Worm (Caenorhabditis elegans) whole organism, dauer: ENCODE data around the gene cal-2.

Source experiments
- unc-62 ChIP-seq: sonication (generic microtip); optimal IDR thresholded peaks from 2 replicates; lab custom pipeline; 2017; ENCODE audit warnings: missing biosample characterization, missing genetic modification reagents, missing genetic modification characterization

Gene cal-2

DNA sequence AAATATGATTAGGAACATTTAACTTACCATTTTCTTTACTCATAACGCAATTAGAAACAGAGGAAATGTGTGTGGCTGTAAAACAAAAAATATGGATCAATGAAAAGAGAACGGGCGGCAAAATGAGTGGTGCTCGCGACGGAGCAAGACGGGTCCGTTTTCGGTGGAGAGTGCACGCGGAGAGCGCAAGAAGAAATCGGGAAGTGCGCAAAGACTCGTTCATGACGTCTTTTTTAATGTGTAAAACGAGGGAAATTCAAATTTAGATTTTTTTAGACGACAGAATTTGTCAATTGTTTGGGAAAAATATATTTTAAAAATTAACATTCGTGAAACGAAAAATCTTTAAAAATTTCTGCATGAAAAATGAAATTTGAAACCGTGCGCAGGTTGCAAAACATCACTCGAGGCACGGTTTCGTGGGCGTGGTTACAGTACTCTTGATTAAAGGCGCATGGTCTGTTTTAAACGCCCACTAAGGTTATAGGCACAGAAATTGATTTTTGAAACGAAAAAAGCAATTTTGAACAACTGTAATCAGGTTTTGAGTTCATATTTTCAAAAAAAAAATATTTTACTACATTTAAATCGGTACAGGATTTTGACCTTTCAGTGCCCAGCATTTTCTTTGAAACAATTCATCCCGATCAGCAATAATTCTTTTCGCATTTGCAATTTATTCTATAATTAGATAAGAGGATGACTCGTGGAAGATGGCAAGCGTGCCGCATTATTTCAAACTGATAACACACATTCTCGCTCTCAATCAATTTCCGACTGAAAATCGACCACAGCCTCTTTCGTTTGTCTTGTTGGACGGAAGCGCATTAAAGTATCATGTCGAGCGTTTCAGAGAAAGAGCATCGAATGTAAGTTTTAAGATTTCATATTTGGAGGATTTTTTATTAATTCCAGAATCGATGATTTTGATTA lies 9.0 kb downstream of the cal-2 start, which contains the start of the genes szy-20 and C18E9.5:
szy-20 (minus strand) TSS at position 83 of the 933 bp plus-strand sequence.
C18E9.5 (plus strand) TSS at position 730 of the 933 bp plus-strand sequence.
- no peak for TF ChIP-seq unc-62

DNA sequence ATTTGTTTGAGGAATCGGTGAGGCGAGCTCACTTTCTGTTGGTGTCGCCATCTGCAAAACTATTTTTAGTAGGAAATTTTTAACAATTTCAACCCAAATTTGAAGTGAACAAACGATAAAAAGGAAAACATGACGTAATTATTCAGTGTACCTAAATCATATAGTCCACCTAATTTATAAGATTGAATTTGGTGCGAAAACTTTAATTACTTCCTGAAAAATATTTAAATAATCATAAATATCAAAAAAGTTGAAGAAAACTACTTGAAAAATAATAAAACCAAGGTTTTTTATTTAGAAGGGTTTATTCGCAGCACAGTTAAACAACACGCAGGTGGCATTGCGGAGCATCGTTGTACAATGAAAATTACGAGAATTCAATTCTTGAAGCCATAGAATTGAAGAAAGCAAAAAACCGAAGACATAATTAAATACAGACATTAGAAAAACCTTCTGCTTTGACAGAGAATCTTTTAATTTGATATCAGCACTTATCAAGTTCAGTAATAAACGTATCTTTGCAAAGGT lies 13.1 kb downstream of the cal-2 start, which contains the start of gene tomm-40:
tomm-40 (minus strand) TSS at position 51 of the 528 bp plus-strand sequence.
- TF ChIP-seq unc-62, result no peak

DNA sequence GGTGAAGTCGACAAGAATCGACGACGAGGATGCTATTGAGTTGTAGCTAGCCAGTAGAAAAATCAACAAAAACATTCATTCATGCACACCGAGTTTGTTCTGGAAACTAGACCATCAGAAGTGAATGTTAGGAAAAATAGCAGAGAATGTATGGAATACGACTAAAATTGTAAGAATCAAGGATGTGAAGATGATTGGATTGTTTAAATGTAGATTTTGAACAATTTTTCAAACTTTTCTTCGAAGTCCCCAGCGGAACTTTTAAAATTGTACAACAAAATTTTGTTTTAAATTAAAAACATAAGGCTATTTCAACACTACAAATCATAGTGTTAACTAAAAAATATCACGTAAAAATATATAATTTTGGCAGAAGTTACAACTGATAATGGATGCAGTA lies 22.2 kb downstream of the cal-2 start, which contains the start of gene C18E9.7:
C18E9.7 (minus strand) TSS at position 101 of the 400 bp plus-strand sequence.
- TF ChIP-seq unc-62, result no peak

DNA sequence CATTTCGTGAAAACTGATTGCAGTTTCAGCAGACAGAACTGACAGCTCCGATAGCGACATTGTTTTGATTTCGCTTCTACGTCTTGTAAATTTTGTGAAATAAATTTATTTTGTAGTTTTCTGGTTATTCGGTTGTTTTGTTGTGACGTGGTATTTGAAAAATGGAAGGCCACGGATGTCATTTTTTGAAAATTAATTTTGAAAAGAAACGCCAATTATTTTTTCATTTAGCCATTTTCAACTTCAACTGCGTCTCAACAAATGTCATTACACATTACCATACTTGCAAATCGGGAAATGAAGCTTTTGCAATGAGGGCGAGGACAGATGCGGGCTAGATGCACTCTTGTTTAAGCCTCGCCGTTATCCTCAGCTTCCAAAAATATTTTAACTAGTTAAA lies 27.4 kb downstream of the cal-2 start, which contains the start of gene C18E9.8:
C18E9.8 (minus strand) TSS at position 101 of the 400 bp plus-strand sequence.
- no peak for TF ChIP-seq unc-62

DNA sequence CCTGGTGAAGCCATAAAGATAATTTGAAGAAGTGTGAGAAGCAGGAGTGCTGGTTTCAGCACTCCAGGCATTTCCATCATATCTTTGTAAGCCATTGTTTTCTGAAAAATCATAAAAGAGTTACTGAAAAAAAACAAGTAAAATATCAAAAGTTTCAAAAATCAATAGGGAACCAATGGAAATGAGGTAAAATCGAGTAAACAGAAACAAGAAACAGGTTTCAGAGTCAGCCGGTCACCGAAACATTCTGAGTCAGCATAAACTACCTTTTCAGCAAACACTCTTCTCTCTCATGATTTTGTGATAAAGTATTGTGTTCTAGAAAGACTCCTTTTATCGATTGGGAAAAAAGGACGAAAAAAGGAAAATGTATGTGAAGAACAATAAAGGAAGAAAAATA lies 28.9 kb downstream of the cal-2 start, which contains the start of gene C18E9.9:
C18E9.9 (minus strand) TSS at position 101 of the 400 bp plus-strand sequence.
- no peak for TF ChIP-seq unc-62

DNA sequence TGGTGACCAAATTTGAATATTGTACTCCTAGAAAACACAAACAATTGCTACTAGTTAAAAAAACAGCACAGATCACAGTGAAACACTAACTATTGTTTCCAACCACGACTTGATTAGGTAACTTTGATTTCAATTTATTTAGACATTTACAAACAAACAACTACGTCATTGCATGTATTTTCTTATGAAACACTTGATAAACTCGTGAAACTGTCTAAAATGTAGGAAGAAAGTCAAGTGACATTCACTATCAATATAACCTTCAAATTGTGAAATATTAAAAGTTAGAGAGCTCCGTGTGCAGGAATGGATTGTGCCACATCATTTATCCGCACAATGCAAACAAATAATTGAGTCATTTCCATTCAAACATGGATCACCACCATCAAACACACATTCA lies 29.8 kb downstream of the cal-2 start:
- no peak for TF ChIP-seq unc-62

DNA sequence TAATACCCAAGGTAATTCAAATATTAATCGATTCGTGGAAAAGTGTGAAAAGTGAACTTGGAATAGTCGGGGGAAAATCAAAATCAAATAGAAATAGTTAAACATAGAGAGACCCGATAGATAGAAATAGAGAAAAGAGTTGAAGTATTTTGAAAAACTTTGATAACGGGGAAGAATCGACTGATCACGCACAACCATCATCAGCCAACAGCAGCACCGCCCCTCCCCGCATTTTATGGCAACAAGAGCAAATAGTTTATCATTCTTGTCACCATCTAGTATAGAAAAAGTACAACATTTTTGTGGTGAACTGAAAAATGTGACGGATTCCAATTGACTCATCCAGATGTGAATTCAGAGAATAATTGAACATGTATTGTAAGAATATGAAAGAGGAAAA lies 31.1 kb downstream of the cal-2 start:
- no peak for TF ChIP-seq unc-62

DNA sequence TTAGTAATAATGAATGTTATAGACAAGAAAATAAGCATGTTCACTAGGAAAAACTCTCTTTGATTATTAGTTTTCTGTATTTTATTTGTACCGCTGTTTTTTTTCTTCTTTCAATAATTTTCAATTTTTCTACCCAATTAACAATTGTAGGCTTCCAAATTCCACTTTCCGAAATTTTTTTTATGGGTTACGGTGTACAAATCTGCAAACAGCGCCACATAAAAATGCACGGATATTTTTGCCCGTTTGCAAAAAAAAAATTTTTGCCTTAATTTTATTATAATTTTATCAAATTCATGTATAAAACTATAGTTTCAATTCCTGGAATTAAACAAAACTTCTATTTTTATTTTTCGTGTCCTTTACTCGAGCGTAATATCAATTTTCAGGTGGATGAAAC lies 32.3 kb downstream of the cal-2 start, which contains the start of gene ooc-5:
ooc-5 (plus strand) TSS at position 381 of the 400 bp plus-strand sequence.
- TF ChIP-seq unc-62, result no peak

DNA sequence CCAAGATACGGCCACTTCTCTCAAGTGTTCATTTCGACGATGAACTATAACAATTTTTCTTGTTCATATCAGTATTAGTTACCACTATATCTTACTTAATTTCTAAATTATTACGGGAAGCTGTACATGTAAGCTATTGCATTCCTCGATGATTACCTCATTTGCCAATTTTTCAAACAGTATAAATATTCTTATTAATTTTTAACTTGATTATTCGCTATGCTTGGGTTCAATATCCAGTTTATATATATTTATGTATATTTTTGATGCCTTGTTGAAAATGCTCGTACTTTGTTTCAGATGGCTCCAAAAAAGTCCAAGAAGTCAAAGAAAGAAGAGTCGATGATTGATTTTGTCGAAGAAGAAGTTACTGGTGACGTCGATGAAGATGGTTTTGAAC lies 33.8 kb downstream of the cal-2 start, which contains the start of gene F44G4.1:
F44G4.1 (plus strand) TSS at position 301 of the 400 bp plus-strand sequence.
- no peak for TF ChIP-seq unc-62

DNA sequence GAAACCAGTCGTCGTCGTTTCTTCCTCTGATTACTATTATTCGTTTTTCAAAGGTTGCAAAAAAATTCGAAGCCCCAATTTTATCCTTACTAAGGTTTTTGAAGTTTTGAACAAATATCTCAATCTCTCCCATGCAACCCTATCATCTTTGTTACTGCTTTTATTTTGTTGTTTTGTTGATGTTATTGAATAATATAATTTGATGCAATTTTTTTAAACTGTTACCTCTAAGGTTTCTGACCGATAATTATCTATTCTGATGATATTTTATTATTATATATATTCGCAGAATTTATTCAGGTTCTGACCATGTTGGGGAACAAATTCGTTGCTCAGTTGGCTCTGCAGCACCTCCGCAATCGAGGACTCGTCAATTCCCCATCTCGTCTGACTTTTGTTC lies 35.5 kb downstream of the cal-2 start, which contains the start of gene ndub-2:
ndub-2 (plus strand) TSS at position 301 of the 400 bp plus-strand sequence.
- no peak for TF ChIP-seq unc-62

DNA sequence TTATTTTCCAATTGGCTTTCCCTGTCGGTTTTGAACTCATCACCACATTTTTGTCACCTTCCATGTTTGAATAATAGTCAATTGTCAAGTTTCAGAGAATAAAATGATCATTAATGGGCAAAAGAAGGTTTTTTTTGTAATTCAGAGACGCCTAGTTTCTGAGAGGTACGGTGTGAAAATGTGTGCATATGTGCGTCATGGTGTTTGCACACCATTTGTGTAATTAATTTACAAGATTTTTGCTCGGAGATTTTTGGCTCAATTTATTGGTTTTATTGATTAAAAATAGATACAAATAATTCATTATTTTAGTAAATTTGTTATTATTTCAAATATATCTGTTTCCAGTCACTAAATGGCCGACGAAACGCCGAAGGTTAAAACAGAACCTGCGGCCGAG lies 37.0 kb downstream of the cal-2 start, which contains the start of the genes F44G4.3 and tdp-1:
F44G4.3 (minus strand) TSS at position 184 of the 400 bp plus-strand sequence.
tdp-1 (plus strand) TSS at position 347 of the 400 bp plus-strand sequence.
- no peak for TF ChIP-seq unc-62

DNA sequence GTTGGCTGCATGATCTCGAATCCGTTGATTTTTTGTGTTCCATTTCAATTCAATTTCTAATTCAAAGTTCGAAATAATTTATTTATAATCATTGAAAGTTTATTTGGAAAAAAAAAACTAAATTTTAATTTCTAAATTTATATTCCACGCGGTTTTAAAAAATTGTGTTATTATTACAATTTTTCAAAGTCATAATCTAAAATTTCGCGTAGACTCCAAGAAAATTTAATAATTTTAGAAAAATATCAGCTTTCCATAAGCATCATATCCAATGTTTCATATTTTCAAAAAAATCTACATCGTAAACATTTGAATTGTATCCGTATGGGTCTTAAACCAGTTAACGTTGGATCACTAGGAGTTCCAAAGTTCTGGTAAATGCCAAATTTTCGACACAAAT lies 39.8 kb downstream of the cal-2 start, which contains the start of gene F44G4.5:
F44G4.5 (minus strand) TSS at position 101 of the 400 bp plus-strand sequence.
- TF ChIP-seq unc-62, result no peak

DNA sequence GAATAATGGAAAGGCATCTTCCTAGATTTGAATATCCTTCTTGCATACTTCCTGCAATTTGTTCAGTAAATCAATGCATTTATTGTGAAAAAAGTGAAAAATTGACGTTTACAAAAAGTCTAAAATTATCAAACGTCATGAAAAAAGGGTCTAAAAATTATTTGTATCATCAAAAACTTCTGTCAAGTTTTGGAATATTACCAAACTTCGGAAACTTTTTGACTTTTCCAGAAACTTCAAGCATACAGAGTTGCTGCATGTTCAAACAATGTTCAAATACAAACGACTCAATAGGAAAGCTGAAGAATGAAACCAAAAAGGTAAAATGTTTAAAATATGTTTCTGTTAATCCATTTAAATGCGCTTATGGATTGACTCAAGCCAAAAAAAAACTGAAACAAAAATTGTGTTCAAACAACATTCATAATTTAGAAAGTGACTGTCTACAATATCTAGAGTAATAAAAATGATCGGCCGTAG lies 41.3 kb downstream of the cal-2 start, which contains the start of gene F44G4.6:
F44G4.6 (minus strand) TSS at position 51 of the 480 bp plus-strand sequence.
- TF ChIP-seq unc-62, result no peak

DNA sequence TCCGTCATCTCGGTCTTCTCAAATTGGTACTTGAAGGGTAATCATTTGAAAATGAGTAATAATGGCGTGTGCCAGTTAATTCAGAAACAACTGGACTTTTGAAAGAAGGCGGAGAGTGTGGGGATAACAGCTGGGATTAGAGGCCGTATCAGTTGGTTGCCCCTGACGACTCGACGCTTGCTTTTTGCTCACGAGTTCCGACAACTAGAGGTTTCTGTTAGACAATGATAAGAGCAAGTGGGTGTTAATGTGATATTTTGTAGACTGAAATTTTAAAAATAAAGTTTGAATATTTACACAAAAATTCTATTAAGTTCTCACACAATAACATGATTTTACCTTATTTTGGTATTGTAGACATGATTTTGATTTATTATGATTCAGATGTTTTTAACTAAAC lies 44.6 kb downstream of the cal-2 start, which contains the start of gene F44G4.7:
F44G4.7 (minus strand) TSS at position 101 of the 400 bp plus-strand sequence.
- TF ChIP-seq unc-62, result no peak

DNA sequence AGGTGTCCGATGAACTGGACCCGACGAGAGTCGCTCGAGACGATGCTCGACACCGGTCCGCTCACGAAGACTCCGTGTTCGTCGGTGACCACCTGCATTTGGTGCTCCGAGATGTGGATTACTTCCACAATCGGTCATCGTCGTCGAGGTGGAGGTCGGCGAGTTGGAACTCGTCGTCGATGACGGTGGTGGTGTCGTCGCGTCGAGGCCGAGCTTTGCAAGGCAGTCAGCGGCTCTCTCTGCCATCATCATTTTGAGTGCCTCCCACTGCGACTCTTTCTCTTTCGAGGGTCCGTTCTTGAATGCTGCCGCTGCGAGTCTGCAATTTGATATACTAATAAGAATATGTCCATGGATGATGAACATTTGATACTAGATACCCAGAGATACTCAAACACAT lies 47.2 kb downstream of the cal-2 start:
- TF ChIP-seq unc-62, result no peak

DNA sequence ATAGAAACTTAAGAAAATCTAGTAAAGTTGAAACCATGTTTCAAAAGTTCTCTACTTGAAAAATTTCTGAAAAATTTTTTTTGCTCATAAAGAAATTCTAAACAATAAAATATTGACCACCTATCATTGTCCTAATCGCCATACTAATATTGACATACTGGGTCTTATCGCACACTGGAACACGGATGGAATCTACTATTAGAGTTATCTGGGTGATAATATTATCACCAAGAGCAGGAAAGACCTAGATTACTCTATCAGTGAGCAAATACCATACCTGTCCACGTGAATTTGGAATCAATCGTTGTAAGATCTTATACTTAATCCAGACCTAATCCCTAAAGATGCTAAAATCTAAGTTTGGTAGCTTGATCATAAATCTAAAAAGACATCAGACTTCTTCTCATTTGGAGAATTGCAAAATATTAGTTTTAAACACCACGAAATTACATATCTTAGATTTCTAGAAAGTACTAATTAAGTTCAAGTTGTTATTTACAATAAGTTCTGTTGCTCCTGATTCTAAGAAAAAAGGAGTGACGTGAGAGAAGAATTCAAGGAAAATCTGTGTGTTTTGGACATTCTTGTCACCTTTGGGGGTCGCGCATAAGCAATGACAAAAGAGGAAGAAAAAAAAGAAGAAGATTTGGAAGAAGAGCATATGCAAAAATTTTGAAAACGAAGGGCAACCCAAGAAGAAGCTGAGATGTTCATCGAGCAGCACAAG lies 49.6 kb downstream of the cal-2 start:
- no peak for TF ChIP-seq unc-62
